Worm (Caenorhabditis elegans) whole organism, L1 larva: ENCODE data around the gene cpna-4.

ENCODE experiments used
- C04F5.9 ChIP-seq: sonication (generic microtip); optimal IDR thresholded peaks from 2 replicates; lab custom pipeline; 2016; ENCODE audit warnings: missing genetic modification characterization, missing compliant biosample characterization
- Y116A8C.19 ChIP-seq: sonication (generic microtip); optimal IDR thresholded peaks from 2 replicates; lab custom pipeline; 2016; ENCODE audit warnings: missing compliant biosample characterization, missing genetic modification characterization, borderline replicate concordance
- aha-1 ChIP-seq: fragments of 150-350 bp; optimal IDR thresholded peaks from 2 replicates; lab custom pipeline; 2014; ENCODE audit warnings: missing biosample characterization, missing genetic modification characterization
- alr-1 ChIP-seq: fragments of 200-800 bp; sonication (Bioruptor generic); optimal IDR thresholded peaks from 2 replicates; lab custom pipeline; 2018; ENCODE audit warnings: borderline replicate concordance, mild to moderate bottlenecking, missing genetic modification characterization, missing compliant biosample characterization
- aly-2 ChIP-seq: fragments of 150-350 bp; optimal IDR thresholded peaks from 2 replicates; lab custom pipeline; 2014; ENCODE audit warnings: missing biosample characterization, missing genetic modification characterization
- blmp-1 ChIP-seq: fragments of 150-350 bp; optimal IDR thresholded peaks from 2 replicates; lab custom pipeline; 2014; ENCODE audit warnings: missing biosample characterization, missing genetic modification characterization
- ceh-8 ChIP-seq: fragments of 200-800 bp; sonication (Bioruptor generic); optimal IDR thresholded peaks from 2 replicates; lab custom pipeline; 2018; ENCODE audit warnings: mild to moderate bottlenecking, missing genetic modification characterization, moderate library complexity, missing compliant biosample characterization
- ceh-88 ChIP-seq: fragments of 200-800 bp; sonication (Bioruptor generic); IDR thresholded peaks from 2 replicates; pipeline ENCODE4 v1.3.6; 2022; ENCODE audit warnings: missing genetic modification characterization, missing compliant biosample characterization
- ces-1 ChIP-seq: fragments of 150-350 bp; optimal IDR thresholded peaks from 2 replicates; lab custom pipeline; 2014; ENCODE audit warnings: missing biosample characterization, missing genetic modification reagents, missing genetic modification characterization
- dpl-1 ChIP-seq, 3 experiments: fragments of 150-350 bp in 2 of 3; sonication (generic microtip) in 1 of 3; optimal IDR thresholded peaks; 2 replicates each; lab custom pipeline; 2014 to 2017; ENCODE audit warnings: missing biosample characterization in 3 of 3, missing genetic modification characterization in 3 of 3, missing genetic modification reagents in 3 of 3
- dsc-1 ChIP-seq: sonication (generic microtip); optimal IDR thresholded peaks from 2 replicates; lab custom pipeline; 2016; ENCODE audit warnings: mild to moderate bottlenecking, missing genetic modification characterization, missing compliant biosample characterization
- efl-1 ChIP-seq, 4 experiments: fragments of 150-350 bp; optimal IDR thresholded peaks in 3 of 4; peaks in 1 of 4; 1 replicate in 1 of 4; 2 replicates in 3 of 4; lab custom pipeline; 2014; ENCODE audit warnings: missing biosample characterization in 2 of 4, missing genetic modification characterization in 2 of 4, missing genetic modification reagents in 2 of 4
- elt-2 ChIP-seq: sonication (generic microtip); optimal IDR thresholded peaks from 2 replicates; lab custom pipeline; 2016; ENCODE audit warnings: missing genetic modification characterization, mild to moderate bottlenecking, inconsistent platforms, missing compliant biosample characterization, missing genetic modification reagents
- elt-3 ChIP-seq, 6 experiments: fragments of 150-350 bp in 1 of 6; sonication (generic microtip); optimal IDR thresholded peaks; 2 replicates each; lab custom pipeline; 2017 to 2018; ENCODE audit warnings: missing biosample characterization in 6 of 6, missing genetic modification characterization in 6 of 6, inconsistent platforms in 1 of 6
- ets-5 ChIP-seq: fragments of 200-800 bp; sonication (Bioruptor generic); IDR thresholded peaks from 2 replicates; pipeline ENCODE4 v1.3.6; 2022; ENCODE audit warnings: missing genetic modification characterization, missing compliant biosample characterization
- fkh-10 ChIP-seq: sonication (generic microtip); optimal IDR thresholded peaks from 2 replicates; lab custom pipeline; 2017; ENCODE audit warnings: missing biosample characterization, missing genetic modification reagents, missing genetic modification characterization
- fkh-4 ChIP-seq: sonication (generic microtip); optimal IDR thresholded peaks from 2 replicates; lab custom pipeline; 2016; ENCODE audit warnings: missing compliant biosample characterization, missing genetic modification characterization, borderline replicate concordance
- grh-1 ChIP-seq: fragments of 200-800 bp; sonication (Bioruptor generic); IDR thresholded peaks from 2 replicates; pipeline ENCODE4 v1.3.6; 2022; ENCODE audit warnings: missing genetic modification reagents, missing genetic modification characterization, missing compliant biosample characterization
- irx-1 ChIP-seq: sonication (generic microtip); optimal IDR thresholded peaks from 2 replicates; lab custom pipeline; 2016; ENCODE audit warnings: missing genetic modification characterization, missing compliant biosample characterization
- jun-1 ChIP-seq: fragments of 150-350 bp; optimal IDR thresholded peaks from 2 replicates; lab custom pipeline; 2014; ENCODE audit warnings: missing biosample characterization, missing genetic modification reagents, missing genetic modification characterization
- lin-13 ChIP-seq: fragments of 150-350 bp; optimal IDR thresholded peaks from 2 replicates; lab custom pipeline; 2014; ENCODE audit warnings: missing biosample characterization, missing genetic modification reagents, missing genetic modification characterization
- lin-35 ChIP-seq, 2 experiments: fragments of 150-350 bp; optimal IDR thresholded peaks; 2 replicates each; lab custom pipeline; 2014; ENCODE audit warnings: missing biosample characterization in 2 of 2, missing genetic modification characterization in 2 of 2, missing genetic modification reagents in 2 of 2
- lsy-2 ChIP-seq, 2 experiments: fragments of 150-350 bp; optimal IDR thresholded peaks; 2 replicates each; lab custom pipeline; 2014; ENCODE audit warnings: missing biosample characterization in 2 of 2, missing genetic modification characterization in 2 of 2
- mdl-1 ChIP-seq, 2 experiments: fragments of 150-350 bp; optimal IDR thresholded peaks; 2 replicates each; lab custom pipeline; 2014 to 2017; ENCODE audit warnings: missing biosample characterization in 2 of 2, missing genetic modification characterization in 2 of 2, inconsistent platforms in 1 of 2
- mef-2 ChIP-seq: fragments of 150-350 bp; optimal IDR thresholded peaks from 2 replicates; lab custom pipeline; 2014; ENCODE audit warnings: missing biosample characterization, missing genetic modification characterization
- nhr-11 ChIP-seq: fragments of 150-350 bp; optimal IDR thresholded peaks from 2 replicates; lab custom pipeline; 2014; ENCODE audit warnings: missing biosample characterization, missing genetic modification characterization
- nhr-20 ChIP-seq: sonication (generic microtip); optimal IDR thresholded peaks from 2 replicates; lab custom pipeline; 2016; ENCODE audit warnings: mild to moderate bottlenecking, missing genetic modification characterization, missing compliant biosample characterization
- nhr-71 ChIP-seq: sonication (generic microtip); optimal IDR thresholded peaks from 2 replicates; lab custom pipeline; 2016; ENCODE audit warnings: mild to moderate bottlenecking, missing genetic modification characterization, moderate library complexity, missing compliant biosample characterization
- nhr-85 ChIP-seq: sonication (generic microtip); peaks from one replicate; lab custom pipeline; 2016; ENCODE audit warnings: missing genetic modification characterization, inconsistent platforms, missing compliant biosample characterization
- nhr-90 ChIP-seq: sonication (generic microtip); optimal IDR thresholded peaks from 2 replicates; lab custom pipeline; 2016; ENCODE audit warnings: mild to moderate bottlenecking, missing genetic modification characterization, missing compliant biosample characterization; ENCODE audit not compliant: poor library complexity
- pag-3 ChIP-seq: sonication (generic microtip); optimal IDR thresholded peaks from 2 replicates; lab custom pipeline; 2017; ENCODE audit warnings: missing genetic modification characterization, mild to moderate bottlenecking, missing compliant biosample characterization, antibody characterized with exemption, borderline replicate concordance; ENCODE audit not compliant: insufficient read depth
- pqm-1 ChIP-seq: sonication (generic microtip); optimal IDR thresholded peaks from 3 replicates; lab custom pipeline; 2017; ENCODE audit warnings: missing biosample characterization, missing genetic modification characterization
- sox-4 ChIP-seq: sonication (generic microtip); optimal IDR thresholded peaks from 2 replicates; lab custom pipeline; 2016; ENCODE audit warnings: missing genetic modification characterization, missing compliant biosample characterization
- sup-37 ChIP-seq: fragments of 200-800 bp; sonication (Bioruptor generic); optimal IDR thresholded peaks from 2 replicates; lab custom pipeline; 2018; ENCODE audit warnings: mild to moderate bottlenecking, missing genetic modification characterization, missing compliant biosample characterization
- swsn-7 ChIP-seq: sonication (generic microtip); optimal IDR thresholded peaks from 2 replicates; lab custom pipeline; 2016; ENCODE audit warnings: missing genetic modification characterization, missing compliant biosample characterization
- tbx-2 ChIP-seq: sonication (generic microtip); optimal IDR thresholded peaks from 2 replicates; lab custom pipeline; 2016; ENCODE audit warnings: missing genetic modification characterization, missing compliant biosample characterization
- unc-98 ChIP-seq: fragments of 200-800 bp; sonication (Bioruptor generic); IDR thresholded peaks from 2 replicates; pipeline ENCODE4 v1.3.6; 2022; ENCODE audit warnings: missing genetic modification characterization, missing compliant biosample characterization
- vab-15 ChIP-seq: sonication (generic microtip); optimal IDR thresholded peaks from 2 replicates; lab custom pipeline; 2017; ENCODE audit warnings: missing genotype, mild to moderate bottlenecking, missing genetic modification characterization, missing compliant biosample characterization
- xbp-1 ChIP-seq: sonication (generic microtip); optimal IDR thresholded peaks from 2 replicates; lab custom pipeline; 2016; ENCODE audit warnings: missing genetic modification characterization, missing compliant biosample characterization
- zag-1 ChIP-seq: fragments of 150-350 bp; optimal IDR thresholded peaks from 2 replicates; lab custom pipeline; 2014; ENCODE audit warnings: missing biosample characterization, missing genetic modification characterization
- zip-4 ChIP-seq: fragments of 200-800 bp; sonication (Bioruptor generic); optimal IDR thresholded peaks from 2 replicates; lab custom pipeline; 2018; ENCODE audit warnings: mild to moderate bottlenecking, missing genetic modification characterization, moderate library complexity, missing compliant biosample characterization

cpna-4 gene

DNA sequence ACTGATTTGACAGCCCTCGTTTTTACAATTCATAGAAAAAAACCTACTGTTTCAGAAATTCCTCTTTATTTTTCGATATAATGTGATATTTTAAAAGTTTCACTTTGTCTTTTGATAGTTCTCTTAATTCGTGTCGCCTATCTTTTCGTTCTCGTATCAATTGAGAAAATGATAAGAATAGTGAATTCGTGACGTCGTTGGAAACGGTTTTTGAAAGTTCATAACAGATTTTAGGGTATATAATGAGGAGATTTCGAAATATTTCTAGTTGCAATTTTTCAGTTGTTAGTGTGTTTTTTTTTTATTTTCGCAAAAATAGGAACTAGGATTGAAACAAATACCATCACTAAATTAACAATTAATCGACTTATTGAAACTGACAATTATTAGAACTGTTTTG is 30.2 kb downstream of the cpna-4 start:
- TF ChIP-seq ets-5 (GFP tag; lab: Robert Waterston, UW) = no peak
- no peak for TF ChIP-seq ceh-88 (GFP tag; lab: Robert Waterston, UW)
- no peak for TF ChIP-seq unc-98 (GFP tag; lab: Robert Waterston, UW)
- no peak for TF ChIP-seq C04F5.9 (tag; lab: Kevin White, UChicago)
- peak in 3 of 6 experiments; percentile 18 to 63 (median 25) for TF ChIP-seq elt-3 (tag; optimal IDR thresholded peaks at IDR 0.05; lab: Kevin White, UChicago)
- no peak for TF ChIP-seq nhr-90
- no peak for TF ChIP-seq efl-1 (optimal IDR thresholded peaks at IDR 0.05; lab: Kevin White, UChicago)
- TF ChIP-seq efl-1 (GFP tag; optimal IDR thresholded peaks at IDR 0.05 in 1 of 2; lab: Kevin White, UChicago) = peak in 1 of 2 experiments; percentile 74
- peak; percentile 48 for TF ChIP-seq blmp-1 (tag; lab: Kevin White, UChicago)
- no peak for TF ChIP-seq aha-1 (tag; lab: Kevin White, UChicago)
- TF ChIP-seq dpl-1 (GFP tag; optimal IDR thresholded peaks at IDR 0.05; lab: Kevin White, UChicago) = no peak
- TF ChIP-seq zag-1 (tag; lab: Kevin White, UChicago) = no peak
- no peak for TF ChIP-seq nhr-71 (tag; lab: Kevin White, UChicago)
- TF ChIP-seq elt-2 = peak; percentile 12
- TF ChIP-seq fkh-10 (GFP tag; lab: Kevin White, UChicago) = no peak
- TF ChIP-seq tbx-2 = no peak
- no peak for TF ChIP-seq fkh-4 (tag; lab: Kevin White, UChicago)

DNA sequence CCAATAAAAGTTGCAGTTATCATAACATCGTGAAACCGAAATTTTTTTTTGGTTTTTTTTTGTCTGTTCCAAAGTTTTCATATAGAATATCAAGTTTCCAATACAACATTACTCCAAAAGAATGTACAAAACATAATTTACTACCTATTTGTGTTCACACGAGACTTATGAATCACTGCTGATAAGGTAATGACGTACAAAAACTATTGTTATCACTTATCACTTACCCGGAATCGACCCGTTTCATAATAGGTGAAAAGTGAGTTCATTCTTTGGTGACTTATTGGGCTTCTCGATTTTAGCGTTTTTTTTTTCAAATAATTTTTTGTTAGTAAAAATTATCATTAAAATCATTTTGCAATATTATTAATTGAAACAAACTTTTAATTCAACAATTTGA is 31.8 kb downstream of the cpna-4 start:
- TF ChIP-seq vab-15 (tag; lab: Kevin White, UChicago) (no peak), dsc-1 (tag; lab: Kevin White, UChicago) (no peak), jun-1 (tag; lab: Kevin White, UChicago) (no peak), nhr-11 (no peak), elt-2 (peak; percentile 74), aha-1 (tag; lab: Kevin White, UChicago) (no peak), sox-4 (no peak), mef-2 (no peak), grh-1 (GFP tag; lab: Robert Waterston, UW) (no peak), nhr-85 (tag; lab: Kevin White, UChicago) (no peak), ces-1 (GFP tag; lab: Kevin White, UChicago) (no peak), ets-5 (GFP tag; lab: Robert Waterston, UW) (no peak), lin-35 (GFP tag; optimal IDR thresholded peaks at IDR 0.05; lab: Kevin White, UChicago) (peak in 1 of 2 experiments; percentile 12), C04F5.9 (tag; lab: Kevin White, UChicago) (no peak), xbp-1 (tag; lab: Kevin White, UChicago) (no peak), lsy-2 (tag; optimal IDR thresholded peaks at IDR 0.05; lab: Kevin White, UChicago) (no peak), zip-4 (GFP tag; lab: Kevin White, UChicago) (no peak), irx-1 (no peak), lin-13 (GFP tag; lab: Kevin White, UChicago) (no peak), nhr-20 (tag; lab: Kevin White, UChicago) (peak; percentile 28), swsn-7 (tag; lab: Kevin White, UChicago) (no peak), sup-37 (GFP tag; lab: Kevin White, UChicago) (no peak), Y116A8C.19 (no peak), nhr-71 (tag; lab: Kevin White, UChicago) (peak; percentile 0), ceh-8 (GFP tag; lab: Kevin White, UChicago) (no peak), pqm-1 (tag; lab: Kevin White, UChicago) (peak; percentile 13), pag-3 (no peak), mdl-1 (tag; optimal IDR thresholded peaks at IDR 0.05; lab: Kevin White, UChicago) (no peak), tbx-2 (no peak), aly-2 (no peak), alr-1 (no peak), efl-1 (optimal IDR thresholded peaks at IDR 0.05; lab: Kevin White, UChicago) (no peak), efl-1 (GFP tag; optimal IDR thresholded peaks at IDR 0.05 in 1 of 2; lab: Kevin White, UChicago) (peak in 1 of 2 experiments; percentile 30)
